Worm (Caenorhabditis elegans) whole organism, early embryonic: Measurements from ENCODE around the gene cri-2.

Source experiments
- F13C5.2 ChIP-seq: sonication (generic microtip); optimal IDR thresholded peaks from 2 replicates; lab custom pipeline; 2017; ENCODE audit warnings: mild to moderate bottlenecking, missing genetic modification characterization, inconsistent platforms, missing compliant biosample characterization
- aly-1 ChIP-seq: sonication (generic microtip); optimal IDR thresholded peaks from 2 replicates; lab custom pipeline; 2016; ENCODE audit warnings: missing genetic modification characterization, missing compliant biosample characterization
- ama-1 ChIP-seq: fragments of 150-350 bp; optimal IDR thresholded peaks from 2 replicates; lab custom pipeline; 2014
- ceh-13 ChIP-seq: fragments of 200-800 bp; sonication (Bioruptor generic); optimal IDR thresholded peaks from 2 replicates; lab custom pipeline; 2018; ENCODE audit warnings: mild to moderate bottlenecking, missing genetic modification characterization, missing compliant biosample characterization
- hmg-4 ChIP-seq: fragments of 200-800 bp; sonication (Bioruptor generic); optimal IDR thresholded peaks from 2 replicates; lab custom pipeline; 2018; ENCODE audit warnings: mild to moderate bottlenecking, missing genetic modification characterization, missing compliant biosample characterization
- pes-1 ChIP-seq: fragments of 200-800 bp; sonication (Bioruptor generic); IDR thresholded peaks from 2 replicates; pipeline ENCODE4 v1.3.6; 2022; ENCODE audit warnings: missing genetic modification reagents, missing genetic modification characterization, missing compliant biosample characterization
- tra-4 ChIP-seq: sonication (generic microtip); optimal IDR thresholded peaks from 2 replicates; lab custom pipeline; 2017; ENCODE audit warnings: missing genetic modification characterization, missing compliant biosample characterization

DNA sequence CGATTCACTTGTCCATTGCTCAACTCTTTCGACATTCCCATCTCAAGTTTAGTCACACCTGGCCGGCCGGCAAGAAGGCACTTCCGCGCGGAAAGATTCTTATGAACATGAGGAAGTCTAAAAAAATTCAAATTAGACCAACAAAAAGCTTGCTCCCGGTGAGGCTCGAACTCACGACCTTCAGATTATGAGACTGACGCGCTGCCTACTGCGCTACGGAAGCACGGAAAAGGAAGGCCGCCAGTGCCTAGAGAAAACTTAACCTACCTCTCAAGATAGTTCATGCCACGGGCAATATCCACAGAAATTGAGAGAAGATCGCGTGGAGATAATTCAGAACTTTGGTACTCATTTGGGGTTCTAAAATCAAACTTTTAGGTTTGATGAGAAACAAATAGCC, 28.4 kb downstream of the cri-2 start:
- TF ChIP-seq pes-1 (GFP tag; lab: Robert Waterston, UW) = no peak
- TF ChIP-seq aly-1 = no peak
- no peak for TF ChIP-seq ceh-13 (GFP tag; lab: Kevin White, UChicago)
- no peak for TF ChIP-seq F13C5.2 (tag; lab: Kevin White, UChicago)
- TF ChIP-seq ama-1 = no peak
- no peak for TF ChIP-seq tra-4
- peak; percentile 19 for TF ChIP-seq hmg-4
